Fruit fly (Drosophila melanogaster) whole organism, embryonic: ENCODE measurements around the gene CG13085.

Source experiments
- Antp ChIP-seq: fragments of 200-800 bp; sonication (Bioruptor generic); optimal IDR thresholded peaks from 3 replicates; lab custom pipeline; 2016; ENCODE audit warnings: missing biosample characterization, missing genetic modification characterization
- BEAF-32 ChIP-seq: fragments of 200-800 bp; sonication (Bioruptor generic); optimal IDR thresholded peaks from 3 replicates; lab custom pipeline; 2017; ENCODE audit warnings: missing biosample characterization, missing genetic modification characterization, mild to moderate bottlenecking, moderate library complexity, missing genetic modification reagents
- Blimp-1 ChIP-seq: fragments of 200-800 bp; sonication (Bioruptor generic); optimal IDR thresholded peaks from 3 replicates; lab custom pipeline; 2018; ENCODE audit warnings: missing biosample characterization, missing genetic modification characterization, mild to moderate bottlenecking, moderate library complexity, missing genetic modification reagents
- Bteb2 ChIP-seq: fragments of 200-800 bp; sonication (Bioruptor generic); optimal IDR thresholded peaks from 2 replicates; lab custom pipeline; 2016; ENCODE audit warnings: missing biosample characterization, missing genetic modification characterization
- CG10147 ChIP-seq: fragments of 200-800 bp; sonication (Bioruptor generic); optimal IDR thresholded peaks from 2 replicates; lab custom pipeline; 2019; ENCODE audit warnings: missing biosample characterization, mild to moderate bottlenecking, missing genetic modification characterization, moderate library complexity
- CG10209 ChIP-seq: fragments of 200-800 bp; sonication (Bioruptor generic); optimal IDR thresholded peaks from 3 replicates; lab custom pipeline; 2017; ENCODE audit warnings: missing biosample characterization, mild to moderate bottlenecking, missing genetic modification characterization, missing genetic modification reagents
- CG12104 ChIP-seq: fragments of 200-800 bp; sonication (Bioruptor generic); optimal IDR thresholded peaks from 3 replicates; lab custom pipeline; 2016; ENCODE audit warnings: missing biosample characterization, missing genetic modification characterization
- CG1233 ChIP-seq: fragments of 200-800 bp; sonication (Bioruptor generic); optimal IDR thresholded peaks from 4 replicates; lab custom pipeline; 2018; ENCODE audit warnings: missing biosample characterization, mild to moderate bottlenecking, missing genetic modification characterization
- CG13424 ChIP-seq: fragments of 200-800 bp; sonication (Bioruptor generic); optimal IDR thresholded peaks from 2 replicates; lab custom pipeline; 2019; ENCODE audit warnings: missing biosample characterization, mild to moderate bottlenecking, missing genetic modification characterization, moderate library complexity
- CG15601 ChIP-seq: fragments of 200-800 bp; sonication (Bioruptor generic); optimal IDR thresholded peaks from 3 replicates; lab custom pipeline; 2019; ENCODE audit warnings: missing biosample characterization, mild to moderate bottlenecking, missing genetic modification characterization, moderate library complexity
- CG16813 ChIP-seq: fragments of 200-800 bp; sonication (Bioruptor generic); IDR thresholded peaks from 3 replicates; pipeline ENCODE4 v1.3.6; 2022; ENCODE audit warnings: missing biosample characterization, missing genetic modification characterization; ENCODE audit not compliant: partially characterized antibody
- CG2199 ChIP-seq: fragments of 200-800 bp; sonication (Bioruptor generic); IDR thresholded peaks from 3 replicates; pipeline ENCODE4 v1.3.6; 2022; ENCODE audit warnings: missing biosample characterization, missing genetic modification characterization
- CG31365 ChIP-seq: fragments of 200-800 bp; sonication (Bioruptor generic); optimal IDR thresholded peaks from 2 replicates; lab custom pipeline; 2018; ENCODE audit warnings: missing biosample characterization, mild to moderate bottlenecking, missing genetic modification characterization
- CG34376 ChIP-seq: fragments of 200-800 bp; sonication (Bioruptor generic); optimal IDR thresholded peaks from 2 replicates; lab custom pipeline; 2018; ENCODE audit warnings: missing biosample characterization, mild to moderate bottlenecking, missing genetic modification characterization
- CG3838 ChIP-seq: fragments of 200-800 bp; sonication (Bioruptor generic); optimal IDR thresholded peaks from 3 replicates; lab custom pipeline; 2016; ENCODE audit warnings: missing biosample characterization, missing genetic modification characterization
- CG4360 ChIP-seq: fragments of 200-800 bp; sonication (Bioruptor generic); IDR thresholded peaks from 2 replicates; pipeline ENCODE4 v1.3.6; 2022; ENCODE audit warnings: missing biosample characterization, missing genetic modification characterization
- CG4617 ChIP-seq: fragments of 200-800 bp; sonication (Bioruptor generic); optimal IDR thresholded peaks from 3 replicates; lab custom pipeline; 2016; ENCODE audit warnings: missing biosample characterization, missing genetic modification characterization, borderline replicate concordance
- D19A ChIP-seq: fragments of 200-800 bp; optimal IDR thresholded peaks from 3 replicates; lab custom pipeline; 2019; ENCODE audit warnings: missing biosample characterization, mild to moderate bottlenecking, missing genetic modification characterization, moderate library complexity
- D19B ChIP-seq: fragments of 200-800 bp; sonication (Bioruptor generic); optimal IDR thresholded peaks from 2 replicates; lab custom pipeline; 2017; ENCODE audit warnings: missing biosample characterization, mild to moderate bottlenecking, missing genetic modification characterization
- Doc2 ChIP-seq: fragments of 200-800 bp; sonication (Bioruptor generic); IDR thresholded peaks from 2 replicates; pipeline ENCODE4 v1.3.6; 2022; ENCODE audit warnings: missing biosample characterization, missing genetic modification characterization
- Dp ChIP-seq: fragments of 200-800 bp; sonication (Bioruptor generic); optimal IDR thresholded peaks from 2 replicates; lab custom pipeline; 2018; ENCODE audit warnings: missing biosample characterization, mild to moderate bottlenecking, missing genetic modification characterization, moderate library complexity
- Dref ChIP-seq: fragments of 200-800 bp; sonication (Bioruptor generic); IDR thresholded peaks from 2 replicates; pipeline ENCODE4 v1.3.6; 2022; ENCODE audit warnings: missing biosample characterization, missing genetic modification characterization
- ERR ChIP-seq: fragments of 200-800 bp; sonication (Bioruptor generic); optimal IDR thresholded peaks from 2 replicates; lab custom pipeline; 2016; ENCODE audit warnings: missing biosample characterization, missing genetic modification characterization
- Fer3 ChIP-seq: fragments of 200-800 bp; sonication (Bioruptor generic); optimal IDR thresholded peaks from 2 replicates; lab custom pipeline; 2018; ENCODE audit warnings: missing biosample characterization, mild to moderate bottlenecking, missing genetic modification characterization, moderate library complexity
- Gug ChIP-seq: fragments of 200-800 bp; sonication (Bioruptor generic); IDR thresholded peaks from 4 replicates; pipeline ENCODE4 v1.3.6; 2022; ENCODE audit warnings: missing biosample characterization, missing genetic modification characterization
- HHEX ChIP-seq: fragments of 200-800 bp; sonication (Bioruptor generic); optimal IDR thresholded peaks from 3 replicates; lab custom pipeline; 2017; ENCODE audit warnings: missing biosample characterization, mild to moderate bottlenecking, missing genetic modification characterization, missing genetic modification reagents
- HLH3B ChIP-seq: fragments of 200-800 bp; sonication (Bioruptor generic); IDR thresholded peaks from 2 replicates; pipeline ENCODE4 v1.3.6; 2022; ENCODE audit warnings: missing biosample characterization, missing genetic modification characterization
- HLH4C ChIP-seq: fragments of 200-800 bp; sonication (Bioruptor generic); IDR thresholded peaks from 3 replicates; pipeline ENCODE4 v1.3.6; 2022; ENCODE audit warnings: missing biosample characterization, missing genetic modification characterization; ENCODE audit not compliant: partially characterized antibody
- Hr78 ChIP-seq, 2 experiments: fragments of 200-800 bp in 1 of 2; fragments of >200 bp in 1 of 2; sonication (Bioruptor generic) in 1 of 2; optimal IDR thresholded peaks; 2 replicates each; lab custom pipeline; 2017 to 2019; ENCODE audit warnings: missing biosample characterization in 2 of 2, missing genetic modification characterization in 2 of 2, mild to moderate bottlenecking in 1 of 2, moderate library complexity in 1 of 2
- MBD-R2 ChIP-seq: fragments of 200-800 bp; sonication (Bioruptor generic); IDR thresholded peaks from 2 replicates; pipeline ENCODE4 v1.3.6; 2022; ENCODE audit warnings: missing biosample characterization, missing genetic modification characterization
- Nf-YC ChIP-seq: fragments of 200-800 bp; optimal IDR thresholded peaks from 3 replicates; lab custom pipeline; 2019; ENCODE audit warnings: missing biosample characterization, mild to moderate bottlenecking, missing genetic modification characterization, moderate library complexity
- Rfx ChIP-seq: fragments of 200-800 bp; sonication (Bioruptor generic); IDR thresholded peaks from 2 replicates; pipeline ENCODE4 v1.3.6; 2022; ENCODE audit warnings: missing biosample characterization, missing genetic modification characterization
- Spps ChIP-seq: fragments of 200-800 bp; sonication (Bioruptor generic); optimal IDR thresholded peaks from 2 replicates; lab custom pipeline; 2018; ENCODE audit warnings: missing biosample characterization, mild to moderate bottlenecking, missing genetic modification characterization
- Tbp ChIP-seq: fragments of >200 bp; optimal IDR thresholded peaks from 2 replicates; lab custom pipeline; 2018; ENCODE audit warnings: missing biosample characterization, missing genetic modification characterization
- al ChIP-seq: fragments of 200-800 bp; sonication (Bioruptor generic); IDR thresholded peaks from 2 replicates; pipeline ENCODE4 v1.3.6; 2022; ENCODE audit warnings: missing biosample characterization, missing genetic modification characterization
- ash1 ChIP-seq: fragments of 200-800 bp; sonication (Bioruptor generic); optimal IDR thresholded peaks from 2 replicates; lab custom pipeline; 2018; ENCODE audit warnings: missing biosample characterization, mild to moderate bottlenecking, missing genetic modification characterization
- bigmax ChIP-seq: fragments of 200-800 bp; sonication (Bioruptor generic); optimal IDR thresholded peaks from 2 replicates; lab custom pipeline; 2018; ENCODE audit warnings: missing biosample characterization, mild to moderate bottlenecking, missing genetic modification characterization
- corto ChIP-seq: fragments of 200-800 bp; sonication (Bioruptor generic); optimal IDR thresholded peaks from 2 replicates; lab custom pipeline; 2016; ENCODE audit warnings: missing biosample characterization, mild to moderate bottlenecking, missing genetic modification characterization, moderate library complexity
- crc ChIP-seq: fragments of 200-800 bp; sonication (Bioruptor generic); optimal IDR thresholded peaks from 2 replicates; lab custom pipeline; 2016; ENCODE audit warnings: missing biosample characterization, missing genetic modification characterization
- disco-r ChIP-seq: fragments of 200-800 bp; sonication (Bioruptor generic); optimal IDR thresholded peaks from 2 replicates; lab custom pipeline; 2016; ENCODE audit warnings: missing biosample characterization, missing genetic modification characterization
- dpn ChIP-seq, 2 experiments: fragments of 200-800 bp; sonication (Bioruptor generic); optimal IDR thresholded peaks; 3 replicates each; lab custom pipeline; 2016; ENCODE audit warnings: missing biosample characterization in 2 of 2, missing genetic modification characterization in 2 of 2
- ewg ChIP-seq: fragments of 200-800 bp; sonication (Bioruptor generic); optimal IDR thresholded peaks from 3 replicates; lab custom pipeline; 2017; ENCODE audit warnings: mild to moderate bottlenecking, missing biosample characterization, missing genetic modification reagents, missing genetic modification characterization
- gcm ChIP-seq: fragments of 200-800 bp; sonication (Bioruptor generic); optimal IDR thresholded peaks from 2 replicates; lab custom pipeline; 2019; ENCODE audit warnings: missing biosample characterization, mild to moderate bottlenecking, missing genetic modification characterization, moderate library complexity
- h ChIP-seq: fragments of >200 bp; optimal IDR thresholded peaks from 2 replicates; lab custom pipeline; 2017
- repo ChIP-seq: fragments of 200-800 bp; sonication (Bioruptor generic); optimal IDR thresholded peaks from 2 replicates; lab custom pipeline; 2016; ENCODE audit warnings: missing biosample characterization, missing genetic modification characterization
- sisA ChIP-seq: fragments of 200-800 bp; sonication (Bioruptor generic); IDR thresholded peaks from 2 replicates; pipeline ENCODE4 v1.3.6; 2022; ENCODE audit warnings: missing biosample characterization, missing genetic modification characterization
- vfl ChIP-seq: fragments of 200-800 bp; sonication (Bioruptor generic); optimal IDR thresholded peaks from 2 replicates; lab custom pipeline; 2016; ENCODE audit warnings: missing biosample characterization, missing genetic modification characterization
- vvl ChIP-seq: fragments of 200-800 bp; sonication (Bioruptor generic); IDR thresholded peaks from 2 replicates; pipeline ENCODE4 v1.3.6; 2022; ENCODE audit warnings: missing biosample characterization, missing genetic modification characterization
- zen ChIP-seq: fragments of 200-800 bp; sonication (Bioruptor generic); optimal IDR thresholded peaks from 3 replicates; lab custom pipeline; 2018; ENCODE audit warnings: missing biosample characterization, mild to moderate bottlenecking, missing genetic modification characterization, moderate library complexity
- zen2 ChIP-seq: fragments of 200-800 bp; sonication (Bioruptor generic); IDR thresholded peaks from 3 replicates; pipeline ENCODE4 v1.3.6; 2022; ENCODE audit warnings: missing biosample characterization, missing genetic modification characterization; ENCODE audit not compliant: partially characterized antibody

CG13085 gene

dm6 chr2L:19425765-19426329 is 2.0 kb downstream of the CG13085 start (continued):
- TF ChIP-seq gcm (GFP tag; lab: Kevin White, UChicago) (peak; percentile 17), zen (tag; lab: Kevin White, UChicago) (peak; percentile 80), dpn (GFP tag; optimal IDR thresholded peaks at IDR 0.05; lab: Kevin White, UChicago) (peak; percentile 58 to 64), D19B (peak; percentile 38), CG4617 (GFP tag; lab: Kevin White, UChicago) (peak; percentile 9), CG12104 (peak; percentile 42), corto (GFP tag; lab: Kevin White, UChicago) (peak; percentile 11), CG34376 (GFP tag; lab: Kevin White, UChicago) (no peak), CG4360 (GFP tag; lab: Robert Waterston, UW) (peak; percentile 80), Spps (tag; lab: Kevin White, UChicago) (no peak), Dref (GFP tag; lab: Robert Waterston, UW) (no peak), Blimp-1 (GFP tag; lab: Kevin White, UChicago) (peak; percentile 66), al (GFP tag; lab: Robert Waterston, UW) (peak; percentile 47), vvl (GFP tag; lab: Robert Waterston, UW) (peak; percentile 81), CG10147 (GFP tag; lab: Kevin White, UChicago) (peak; percentile 66), Hr78 (GFP tag; optimal IDR thresholded peaks at IDR 0.05; lab: Kevin White, UChicago) (peak in 1 of 2 experiments; percentile 66), ewg (GFP tag; lab: Kevin White, UChicago) (peak; percentile 10), Tbp (GFP tag; lab: Kevin White, UChicago) (no peak), Rfx (GFP tag; lab: Robert Waterston, UW) (peak; percentile 86), ash1 (GFP tag; lab: Kevin White, UChicago) (no peak), Gug (GFP tag; lab: Robert Waterston, UW) (peak; percentile 76), sisA (GFP tag; lab: Robert Waterston, UW) (peak; percentile 68), Nf-YC (tag; lab: Kevin White, UChicago) (peak; percentile 85), D19A (tag; lab: Kevin White, UChicago) (peak; percentile 66), CG31365 (no peak), MBD-R2 (GFP tag; lab: Robert Waterston, UW) (peak; percentile 43; the same call in 1 of the 2 replicates), CG1233 (peak; percentile 53), ERR (GFP tag; lab: Kevin White, UChicago) (no peak), Fer3 (peak; percentile 71), Doc2 (no peak), vfl (peak; percentile 40), CG13424 (peak; percentile 74), h (lab: Kevin White, UChicago) (no peak), CG15601 (tag; lab: Kevin White, UChicago) (peak; percentile 18), disco-r (GFP tag; lab: Kevin White, UChicago) (no peak), CG2199 (GFP tag; lab: Robert Waterston, UW) (peak; percentile 82; the same call in 1 of the 3 replicates), Antp (GFP tag; lab: Kevin White, UChicago) (peak; percentile 64), HLH3B (peak; percentile 70), bigmax (GFP tag; lab: Kevin White, UChicago) (no peak), Bteb2 (GFP tag; lab: Kevin White, UChicago) (peak; percentile 16), CG10209 (GFP tag; lab: Kevin White, UChicago) (peak; percentile 57), CG3838 (GFP tag; lab: Kevin White, UChicago) (no peak), CG16813 (no peak), zen2 (GFP tag; lab: Robert Waterston, UW) (no peak), HHEX (GFP tag; lab: Kevin White, UChicago) (peak; percentile 76), BEAF-32 (no peak), repo (GFP tag; lab: Kevin White, UChicago) (peak; percentile 47), Dp (no peak), crc (GFP tag; lab: Kevin White, UChicago) (peak; percentile 19), HLH4C (GFP tag; lab: Robert Waterston, UW) (no peak)
